Worm (Caenorhabditis elegans): ENCODE measurements around the gene ZK945.7.

DNA sequence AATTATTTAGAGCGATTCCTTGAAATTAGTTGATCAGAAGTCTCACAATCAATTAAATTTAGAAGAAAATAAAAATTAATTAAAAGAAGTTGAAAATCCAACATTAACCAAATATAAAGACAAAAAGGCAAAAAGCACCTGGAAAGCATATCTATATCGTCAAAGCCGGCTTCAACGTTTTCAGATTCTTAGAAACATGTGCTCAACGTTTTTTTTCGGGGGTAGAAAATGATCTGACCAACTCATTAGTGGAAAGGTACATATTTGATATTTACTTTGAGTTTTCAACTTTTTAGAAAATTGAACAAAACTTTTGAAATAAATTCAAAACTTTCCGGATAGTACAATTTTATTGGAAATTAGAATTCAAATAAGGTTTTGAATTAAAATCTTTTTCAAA lies 24.5 kb upstream of the ZK945.7 start:
- no peak for TF ChIP-seq ztf-7 (tag; optimal IDR thresholded peaks at IDR 0.05)
- no peak for TF ChIP-seq zip-2 (tag; optimal IDR thresholded peaks at IDR 0.05)
- TF ChIP-seq snpc-1.2 (GFP tag; IDR thresholded peaks at IDR 0.05) = no peak
- TF ChIP-seq dmd-6 (GFP tag; IDR thresholded peaks at IDR 0.05) = no peak
- no peak for TF ChIP-seq pha-4 (GFP tag; IDR thresholded peaks at IDR 0.05)
- no peak for TF ChIP-seq pha-4 (tag; optimal IDR thresholded peaks at IDR 0.05)
- TF ChIP-seq skn-1 (tag; optimal IDR thresholded peaks at IDR 0.05) = no peak
- no peak for TF ChIP-seq zag-1 (tag; optimal IDR thresholded peaks at IDR 0.05)
